Fruit fly (Drosophila melanogaster) whole organism, wandering third instar larva: ENCODE results near the gene CG12645.

Experiments used
- Abd-B ChIP-seq: fragments of >200 bp; optimal IDR thresholded peaks from 2 replicates; lab custom pipeline; 2017; ENCODE audit warnings: missing biosample characterization, missing genetic modification characterization
- CG32264 ChIP-seq: fragments of 200-800 bp; sonication (Bioruptor generic); optimal IDR thresholded peaks from 2 replicates; lab custom pipeline; 2016; ENCODE audit warnings: missing biosample characterization, missing genetic modification characterization
- CG9705 ChIP-seq: fragments of 200-800 bp; sonication (Bioruptor generic); optimal IDR thresholded peaks from 2 replicates; lab custom pipeline; 2018; ENCODE audit warnings: missing biosample characterization, mild to moderate bottlenecking, missing genetic modification characterization
- CrebA ChIP-seq: fragments of 200-800 bp; sonication (Bioruptor generic); optimal IDR thresholded peaks from 2 replicates; lab custom pipeline; 2016; ENCODE audit warnings: missing biosample characterization, mild to moderate bottlenecking, missing genetic modification characterization, borderline replicate concordance
- Dfd ChIP-seq: fragments of >200 bp; optimal IDR thresholded peaks from 2 replicates; lab custom pipeline; 2017; ENCODE audit warnings: missing biosample characterization, missing genetic modification characterization
- Dif ChIP-seq: fragments of 200-275, 200-300 bp; sonication (Bioruptor generic); optimal IDR thresholded peaks from 2 replicates; lab custom pipeline; 2018; ENCODE audit warnings: missing biosample characterization, missing genetic modification characterization; ENCODE audit not compliant: partially characterized antibody
- GATAd ChIP-seq: sonication (Bioruptor generic); optimal IDR thresholded peaks from 2 replicates; lab custom pipeline; 2016; ENCODE audit warnings: missing biosample characterization, missing genetic modification characterization
- HLH106 ChIP-seq: fragments of 200-800 bp; optimal IDR thresholded peaks from 3 replicates; lab custom pipeline; 2019; ENCODE audit warnings: missing biosample characterization, mild to moderate bottlenecking, missing genetic modification characterization, moderate library complexity
- Hnf4 ChIP-seq: fragments of 200-800 bp; sonication (Bioruptor generic); optimal IDR thresholded peaks from 2 replicates; lab custom pipeline; 2016; ENCODE audit warnings: missing biosample characterization, mild to moderate bottlenecking, missing genetic modification characterization
- Hr78 ChIP-seq: fragments of >200 bp; optimal IDR thresholded peaks from 2 replicates; lab custom pipeline; 2017; ENCODE audit warnings: missing biosample characterization, missing genetic modification characterization
- Hr83 ChIP-seq: fragments of 200-300 bp; sonication (Bioruptor generic); optimal IDR thresholded peaks from 2 replicates; lab custom pipeline; 2016; ENCODE audit warnings: missing biosample characterization, mild to moderate bottlenecking, missing genetic modification characterization, moderate library complexity; ENCODE audit not compliant: poor library complexity, severe bottlenecking
- Jra ChIP-seq: sonication (Bioruptor generic); optimal IDR thresholded peaks from 2 replicates; lab custom pipeline; 2016; ENCODE audit warnings: missing biosample characterization, missing genetic modification characterization
- Mio ChIP-seq: sonication (Bioruptor generic); optimal IDR thresholded peaks from 2 replicates; lab custom pipeline; 2016; ENCODE audit warnings: missing biosample characterization, missing genetic modification characterization
- Myc ChIP-seq: fragments of >200 bp; optimal IDR thresholded peaks from 2 replicates; lab custom pipeline; 2017
- N ChIP-seq: fragments of >200 bp; optimal IDR thresholded peaks from 2 replicates; lab custom pipeline; 2018; ENCODE audit warnings: missing biosample characterization, missing external identifiers, missing genetic modification characterization
- OdsH ChIP-seq: fragments of 200-800 bp; sonication (Bioruptor generic); optimal IDR thresholded peaks from 2 replicates; lab custom pipeline; 2016; ENCODE audit warnings: missing biosample characterization, mild to moderate bottlenecking, missing genetic modification characterization
- Rel ChIP-seq, 2 experiments: fragments of 200-800 bp; sonication (Bioruptor generic) in 1 of 2; optimal IDR thresholded peaks; 2 replicates in 1 of 2; 3 replicates in 1 of 2; lab custom pipeline; 2016 to 2019; ENCODE audit warnings: mild to moderate bottlenecking in 2 of 2, missing biosample characterization in 2 of 2, missing genetic modification characterization in 2 of 2, moderate library complexity in 1 of 2
- Sp1 ChIP-seq: fragments of 200-800 bp; sonication (Bioruptor generic); optimal IDR thresholded peaks from 3 replicates; lab custom pipeline; 2019; ENCODE audit warnings: missing biosample characterization, mild to moderate bottlenecking, missing genetic modification characterization, moderate library complexity
- Vsx2 ChIP-seq: fragments of 200-300, 225-300 bp; sonication (Bioruptor generic); optimal IDR thresholded peaks from 2 replicates; lab custom pipeline; 2018; ENCODE audit warnings: missing biosample characterization, missing genetic modification characterization; ENCODE audit not compliant: partially characterized antibody
- br ChIP-seq: fragments of 200-800 bp; sonication (Bioruptor generic); optimal IDR thresholded peaks from 2 replicates; lab custom pipeline; 2016; ENCODE audit warnings: missing biosample characterization, missing genetic modification characterization
- brk ChIP-seq: fragments of 200-800 bp; sonication (Bioruptor generic); optimal IDR thresholded peaks from 2 replicates; lab custom pipeline; 2016; ENCODE audit warnings: missing biosample characterization, mild to moderate bottlenecking, missing genetic modification characterization
- dl ChIP-seq, 2 experiments: fragments of 175-275, 200-275 bp in 1 of 2; fragments of 200-275 bp in 1 of 2; sonication (Bioruptor generic); optimal IDR thresholded peaks; lab custom pipeline; 2018; ENCODE audit warnings: mild to moderate bottlenecking in 2 of 2, missing biosample characterization in 2 of 2, missing genetic modification characterization in 2 of 2, moderate library complexity in 2 of 2; ENCODE audit not compliant: partially characterized antibody in 2 of 2, insufficient read depth in 1 of 2
- dmrt93B ChIP-seq: fragments of 200-800 bp; sonication (Bioruptor generic); optimal IDR thresholded peaks from 2 replicates; lab custom pipeline; 2018; ENCODE audit warnings: missing biosample characterization, mild to moderate bottlenecking, missing genetic modification characterization
- dsf ChIP-seq: sonication (Bioruptor generic); optimal IDR thresholded peaks from 2 replicates; lab custom pipeline; 2016; ENCODE audit warnings: missing biosample characterization, missing genetic modification characterization, borderline replicate concordance
- ey ChIP-seq: fragments of 200-800 bp; sonication (Bioruptor generic); optimal IDR thresholded peaks from 2 replicates; lab custom pipeline; 2016; ENCODE audit warnings: missing biosample characterization, missing genetic modification characterization
- foxo ChIP-seq, 2 experiments: fragments of 200-800 bp; sonication (Bioruptor generic); optimal IDR thresholded peaks; 2 replicates in 1 of 2; 3 replicates in 1 of 2; lab custom pipeline; 2016 to 2017; ENCODE audit warnings: missing biosample characterization in 2 of 2, missing genetic modification characterization in 2 of 2
- fru ChIP-seq: fragments of 200-800 bp; sonication (Bioruptor generic); optimal IDR thresholded peaks from 3 replicates; lab custom pipeline; 2016; ENCODE audit warnings: missing biosample characterization, mild to moderate bottlenecking, missing genetic modification characterization
- h ChIP-seq: fragments of 200-800 bp; sonication (Bioruptor generic); optimal IDR thresholded peaks from 3 replicates; lab custom pipeline; 2016; ENCODE audit warnings: missing biosample characterization, mild to moderate bottlenecking, missing genetic modification characterization
- jim ChIP-seq: fragments of 175-275, 200-325 bp; sonication (Bioruptor generic); optimal IDR thresholded peaks from 2 replicates; lab custom pipeline; 2016; ENCODE audit warnings: missing biosample characterization, mild to moderate bottlenecking, missing genetic modification characterization
- lola ChIP-seq: fragments of >200 bp; optimal IDR thresholded peaks from 2 replicates; lab custom pipeline; 2017; ENCODE audit warnings: missing biosample characterization, missing genetic modification characterization
- pan ChIP-seq: fragments of >200 bp; optimal IDR thresholded peaks from 2 replicates; lab custom pipeline; 2017
- psq ChIP-seq: fragments of 200-800 bp; sonication (Bioruptor generic); optimal IDR thresholded peaks from 3 replicates; lab custom pipeline; 2017; ENCODE audit warnings: missing biosample characterization, mild to moderate bottlenecking, missing genetic modification characterization, moderate library complexity
- rgr ChIP-seq: fragments of 200-800 bp; sonication (Bioruptor generic); optimal IDR thresholded peaks from 3 replicates; lab custom pipeline; 2016; ENCODE audit warnings: missing biosample characterization, mild to moderate bottlenecking, missing genetic modification characterization
- sage ChIP-seq: fragments of 200-800 bp; sonication (Bioruptor generic); optimal IDR thresholded peaks from 2 replicates; lab custom pipeline; 2016; ENCODE audit warnings: missing biosample characterization, mild to moderate bottlenecking, missing genetic modification characterization
- sv ChIP-seq: fragments of 200-800 bp; sonication (Bioruptor generic); optimal IDR thresholded peaks from 3 replicates; lab custom pipeline; 2016; ENCODE audit warnings: missing biosample characterization, missing genetic modification characterization
- tai ChIP-seq: sonication (Bioruptor generic); optimal IDR thresholded peaks from 2 replicates; lab custom pipeline; 2016; ENCODE audit warnings: missing biosample characterization, missing genetic modification characterization
- usp ChIP-seq: fragments of >200 bp; optimal IDR thresholded peaks from 2 replicates; lab custom pipeline; 2017; ENCODE audit warnings: missing biosample characterization, missing genetic modification characterization
- woc ChIP-seq: sonication (Bioruptor generic); optimal IDR thresholded peaks from 2 replicates; lab custom pipeline; 2016; ENCODE audit warnings: missing biosample characterization, mild to moderate bottlenecking, missing genetic modification characterization

Gene CG12645

dm6 chrX:10153312-10153711, at the start of gene CG12645:
TSS of gene CG12645 (plus strand) at chrX:10153612.
- TF ChIP-seq Mio (GFP tag; lab: Kevin White, UChicago), result no peak
- TF ChIP-seq Jra (GFP tag; lab: Kevin White, UChicago), result no peak
- no peak for TF ChIP-seq Dfd (GFP tag; lab: Kevin White, UChicago)
- TF ChIP-seq Hnf4 (GFP tag; lab: Kevin White, UChicago), result no peak
- no peak for TF ChIP-seq lola
- TF ChIP-seq woc (GFP tag; lab: Kevin White, UChicago), result no peak
- TF ChIP-seq Vsx2, result no peak

dm6 chrX:10104477-10104876, 48.9 kb upstream of the CG12645 start:
- no peak for TF ChIP-seq pan
- no peak for TF ChIP-seq Hr83 (GFP tag; lab: Kevin White, UChicago)
- no peak for TF ChIP-seq psq (GFP tag; lab: Kevin White, UChicago)
- no peak for TF ChIP-seq Dfd (GFP tag; lab: Kevin White, UChicago)
- TF ChIP-seq Dif (GFP tag; lab: Kevin White, UChicago), result no peak
- no peak for TF ChIP-seq jim
- TF ChIP-seq OdsH (GFP tag; lab: Kevin White, UChicago), result peak; percentile 32
- TF ChIP-seq tai, result no peak
- TF ChIP-seq Hnf4 (GFP tag; lab: Kevin White, UChicago), result peak; percentile 19
- no peak for TF ChIP-seq CG9705 (GFP tag; lab: Kevin White, UChicago)
- no peak for TF ChIP-seq Vsx2
- TF ChIP-seq Sp1 (GFP tag; lab: Kevin White, UChicago), result peak; percentile 42
- TF ChIP-seq br, result peak; percentile 20
- no peak for TF ChIP-seq Jra (GFP tag; lab: Kevin White, UChicago)
- peak; percentile 47 for TF ChIP-seq ey (GFP tag; lab: Kevin White, UChicago)
- no peak for TF ChIP-seq sage (GFP tag; lab: Kevin White, UChicago)
- TF ChIP-seq brk, result no peak
- no peak for TF ChIP-seq Rel (GFP tag; optimal IDR thresholded peaks at IDR 0.05; lab: Kevin White, UChicago)
- no peak for TF ChIP-seq Rel (tag; optimal IDR thresholded peaks at IDR 0.05; lab: Kevin White, UChicago)
- no peak for TF ChIP-seq Hr78 (GFP tag; lab: Kevin White, UChicago)
- TF ChIP-seq woc (GFP tag; lab: Kevin White, UChicago), result peak; percentile 29
- TF ChIP-seq N (GFP tag; lab: Kevin White, UChicago), result no peak
- no peak for TF ChIP-seq CrebA (GFP tag; lab: Kevin White, UChicago)
- no peak for TF ChIP-seq Mio (GFP tag; lab: Kevin White, UChicago)
- TF ChIP-seq fru (GFP tag; lab: Kevin White, UChicago), result peak; percentile 50
- no peak for TF ChIP-seq Myc (lab: Kevin White, UChicago)
- peak; percentile 30 for TF ChIP-seq dmrt93B (GFP tag; lab: Kevin White, UChicago)
- no peak for TF ChIP-seq Abd-B (GFP tag; lab: Kevin White, UChicago)
- peak; percentile 60 for TF ChIP-seq h (GFP tag; lab: Kevin White, UChicago)
- no peak for TF ChIP-seq dsf (GFP tag; lab: Kevin White, UChicago)
- TF ChIP-seq rgr (GFP tag; lab: Kevin White, UChicago), result peak; percentile 38
- no peak for TF ChIP-seq usp (GFP tag; lab: Kevin White, UChicago)
- TF ChIP-seq foxo (GFP tag; optimal IDR thresholded peaks at IDR 0.05; lab: Kevin White, UChicago), result peak in 1 of 2 experiments; percentile 57
- peak; percentile 9 for TF ChIP-seq CG32264
- peak; percentile 77 for TF ChIP-seq HLH106 (tag; lab: Kevin White, UChicago)
- no peak for TF ChIP-seq GATAd
- TF ChIP-seq lola, result no peak
- TF ChIP-seq sv (GFP tag; lab: Kevin White, UChicago), result no peak
- TF ChIP-seq dl (GFP tag; optimal IDR thresholded peaks at IDR 0.05; lab: Kevin White, UChicago; ENCODE audit: insufficient read depth in 1 of 2, partially characterized antibody in 2 of 2), result no peak
